Worm (Caenorhabditis elegans): ENCODE results near the gene Y37B11A.3.

DNA sequence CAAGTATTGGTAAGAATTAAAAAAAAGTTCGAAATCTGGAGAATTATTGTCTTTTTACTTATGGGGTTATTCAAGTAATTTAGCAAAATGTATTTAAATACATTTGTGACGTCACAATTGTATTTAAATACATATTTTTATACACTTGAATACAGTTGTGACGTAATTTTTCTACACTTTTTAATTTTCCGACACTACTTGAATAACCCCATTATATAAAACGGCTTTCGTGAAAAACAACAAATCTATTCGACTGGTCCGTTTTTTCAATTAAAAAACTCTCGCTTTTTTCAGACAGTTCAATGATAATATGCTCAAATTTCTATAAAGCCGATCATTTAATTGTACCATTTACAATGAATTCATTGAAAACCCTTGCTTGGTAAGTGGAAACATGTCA is 34.6 kb downstream of the Y37B11A.3 start:
- no peak for TF ChIP-seq ama-1 (optimal IDR thresholded peaks at IDR 0.05)
- TF ChIP-seq F13C5.2 (tag; optimal IDR thresholded peaks at IDR 0.05), result no peak
- no peak for TF ChIP-seq pes-1 (GFP tag; IDR thresholded peaks at IDR 0.05)
- no peak for TF ChIP-seq flt-1 (GFP tag; IDR thresholded peaks at IDR 0.05)
- no peak for TF ChIP-seq hmg-4 (GFP tag; optimal IDR thresholded peaks at IDR 0.05)
- no peak for TF ChIP-seq sea-1 (GFP tag; conservative IDR thresholded peaks at IDR 0.05)
- TF ChIP-seq ets-7 (tag; optimal IDR thresholded peaks at IDR 0.05), result no peak

All from whole organism, early embryonic.